Fruit fly (Drosophila melanogaster): Measurements from ENCODE around the gene CG14062.

CG14062 gene

dm6 chr3R:28623115-28623514, 19.6 kb downstream of the CG14062 start:
- TF ChIP-seq Dif (GFP tag; optimal IDR thresholded peaks at IDR 0.05; ENCODE audit: partially characterized antibody) (no peak), Jra (GFP tag; optimal IDR thresholded peaks at IDR 0.05) (no peak), Rel (GFP tag; optimal IDR thresholded peaks at IDR 0.05) (no peak), Rel (tag; optimal IDR thresholded peaks at IDR 0.05) (no peak), sage (GFP tag; optimal IDR thresholded peaks at IDR 0.05) (no peak), lola (GFP tag; optimal IDR thresholded peaks at IDR 0.05) (no peak), Dfd (GFP tag; optimal IDR thresholded peaks at IDR 0.05) (no peak), Sp1 (GFP tag; optimal IDR thresholded peaks at IDR 0.05) (no peak), Abd-B (GFP tag; optimal IDR thresholded peaks at IDR 0.05) (no peak), N (GFP tag; optimal IDR thresholded peaks at IDR 0.05) (no peak), pan (optimal IDR thresholded peaks at IDR 0.05) (no peak)

- TF ChIP-seq HLH106 (tag; optimal IDR thresholded peaks at IDR 0.05) (no peak), Rel (GFP tag; optimal IDR thresholded peaks at IDR 0.05) (no peak), Rel (tag; optimal IDR thresholded peaks at IDR 0.05) (no peak), pan (optimal IDR thresholded peaks at IDR 0.05) (no peak), rgr (GFP tag; optimal IDR thresholded peaks at IDR 0.05) (no peak), CrebA (GFP tag; optimal IDR thresholded peaks at IDR 0.05; ENCODE audit: borderline replicate concordance) (no peak), Hnf4 (GFP tag; optimal IDR thresholded peaks at IDR 0.05) (no peak), Abd-B (GFP tag; optimal IDR thresholded peaks at IDR 0.05) (no peak), foxo (GFP tag; optimal IDR thresholded peaks at IDR 0.05) (no peak), brk (GFP tag; optimal IDR thresholded peaks at IDR 0.05) (no peak), dmrt93B (GFP tag; optimal IDR thresholded peaks at IDR 0.05) (no peak), sv (GFP tag; optimal IDR thresholded peaks at IDR 0.05) (no peak), Dif (GFP tag; optimal IDR thresholded peaks at IDR 0.05; ENCODE audit: partially characterized antibody) (no peak)
These were observed 21.9 kb downstream of the CG14062 start for dm6 chr3R:28620813-28621212.

dm6 chr3R:28605835-28606234, 36.9 kb downstream of the CG14062 start, which contains the start of gene CG9986:
Gene CG9986, plus strand, starts transcription at chr3R:28606079.
- TF ChIP-seq usp (GFP tag; optimal IDR thresholded peaks at IDR 0.05) = no peak
- TF ChIP-seq GATAd (GFP tag; optimal IDR thresholded peaks at IDR 0.05) = no peak
- no peak for TF ChIP-seq fru (GFP tag; optimal IDR thresholded peaks at IDR 0.05)
- no peak for TF ChIP-seq tai (GFP tag; optimal IDR thresholded peaks at IDR 0.05)
- peak; percentile 77 for TF ChIP-seq Myc (optimal IDR thresholded peaks at IDR 0.05)
- peak; percentile 56 for TF ChIP-seq Hr83 (GFP tag; optimal IDR thresholded peaks at IDR 0.05; ENCODE audit: poor library complexity, severe bottlenecking)
- no peak for TF ChIP-seq pan (optimal IDR thresholded peaks at IDR 0.05)
- no peak for TF ChIP-seq rgr (GFP tag; optimal IDR thresholded peaks at IDR 0.05)

dm6 chr3R:28603561-28603960, 39.1 kb downstream of the CG14062 start:
- TF ChIP-seq Dif (GFP tag; optimal IDR thresholded peaks at IDR 0.05; ENCODE audit: partially characterized antibody) (no peak), brk (GFP tag; optimal IDR thresholded peaks at IDR 0.05) (no peak), rgr (GFP tag; optimal IDR thresholded peaks at IDR 0.05) (no peak), sv (GFP tag; optimal IDR thresholded peaks at IDR 0.05) (no peak), CG32264 (GFP tag; optimal IDR thresholded peaks at IDR 0.05) (no peak), ey (GFP tag; optimal IDR thresholded peaks at IDR 0.05) (no peak), Vsx2 (GFP tag; optimal IDR thresholded peaks at IDR 0.05; ENCODE audit: partially characterized antibody) (no peak), woc (GFP tag; optimal IDR thresholded peaks at IDR 0.05) (no peak)

dm6 chr3R:28600144-28600792, 42.4 kb downstream of the CG14062 start:
- TF ChIP-seq Hr83 (GFP tag; optimal IDR thresholded peaks at IDR 0.05; ENCODE audit: poor library complexity, severe bottlenecking) (peak; percentile 25), foxo (GFP tag; optimal IDR thresholded peaks at IDR 0.05) (no peak), sv (GFP tag; optimal IDR thresholded peaks at IDR 0.05) (no peak), N (GFP tag; optimal IDR thresholded peaks at IDR 0.05) (no peak), Abd-B (GFP tag; optimal IDR thresholded peaks at IDR 0.05) (no peak), GATAd (GFP tag; optimal IDR thresholded peaks at IDR 0.05) (no peak), h (GFP tag; optimal IDR thresholded peaks at IDR 0.05) (peak; percentile 3), Rel (GFP tag; optimal IDR thresholded peaks at IDR 0.05) (no peak), Rel (tag; optimal IDR thresholded peaks at IDR 0.05) (peak; percentile 98), usp (GFP tag; optimal IDR thresholded peaks at IDR 0.05) (no peak), Sp1 (GFP tag; optimal IDR thresholded peaks at IDR 0.05) (peak; percentile 15), CG32264 (GFP tag; optimal IDR thresholded peaks at IDR 0.05) (no peak), Vsx2 (GFP tag; optimal IDR thresholded peaks at IDR 0.05; ENCODE audit: partially characterized antibody) (no peak), Myc (optimal IDR thresholded peaks at IDR 0.05) (peak; percentile 63), psq (GFP tag; optimal IDR thresholded peaks at IDR 0.05) (no peak), CG9705 (GFP tag; optimal IDR thresholded peaks at IDR 0.05) (no peak), HLH106 (tag; optimal IDR thresholded peaks at IDR 0.05) (peak; percentile 4), Mio (GFP tag; optimal IDR thresholded peaks at IDR 0.05) (no peak), ey (GFP tag; optimal IDR thresholded peaks at IDR 0.05) (no peak), dsf (GFP tag; optimal IDR thresholded peaks at IDR 0.05; ENCODE audit: borderline replicate concordance) (no peak), tai (GFP tag; optimal IDR thresholded peaks at IDR 0.05) (no peak), Jra (GFP tag; optimal IDR thresholded peaks at IDR 0.05) (no peak), CrebA (GFP tag; optimal IDR thresholded peaks at IDR 0.05; ENCODE audit: borderline replicate concordance) (no peak), dl (GFP tag; optimal IDR thresholded peaks at IDR 0.05; ENCODE audit: insufficient read depth in 1 of 2, partially characterized antibody in 2 of 2) (no peak), dmrt93B (GFP tag; optimal IDR thresholded peaks at IDR 0.05) (no peak), Hnf4 (GFP tag; optimal IDR thresholded peaks at IDR 0.05) (peak; percentile 44), fru (GFP tag; optimal IDR thresholded peaks at IDR 0.05) (peak; percentile 5), rgr (GFP tag; optimal IDR thresholded peaks at IDR 0.05) (no peak), lola (GFP tag; optimal IDR thresholded peaks at IDR 0.05) (no peak), pan (optimal IDR thresholded peaks at IDR 0.05) (no peak), Hr78 (GFP tag; optimal IDR thresholded peaks at IDR 0.05) (no peak)

Data from whole organism, wandering third instar larva.